Worm (Caenorhabditis elegans) whole organism, L1 larva: ENCODE data around the gene ZK856.4.

Source experiments
- aha-1 ChIP-seq: fragments of 150-350 bp; optimal IDR thresholded peaks from 2 replicates; lab custom pipeline; 2014; ENCODE audit warnings: missing biosample characterization, missing genetic modification characterization
- aly-2 ChIP-seq: fragments of 150-350 bp; optimal IDR thresholded peaks from 2 replicates; lab custom pipeline; 2014; ENCODE audit warnings: missing biosample characterization, missing genetic modification characterization
- ceh-63 ChIP-seq: fragments of 200-800 bp; sonication (Bioruptor generic); optimal IDR thresholded peaks from 2 replicates; lab custom pipeline; 2018; ENCODE audit warnings: mild to moderate bottlenecking, missing genetic modification characterization, missing compliant biosample characterization
- ceh-8 ChIP-seq: fragments of 200-800 bp; sonication (Bioruptor generic); optimal IDR thresholded peaks from 2 replicates; lab custom pipeline; 2018; ENCODE audit warnings: mild to moderate bottlenecking, missing genetic modification characterization, moderate library complexity, missing compliant biosample characterization
- dpl-1 ChIP-seq, 3 experiments: fragments of 150-350 bp in 2 of 3; sonication (generic microtip) in 1 of 3; optimal IDR thresholded peaks; 2 replicates each; lab custom pipeline; 2014 to 2017; ENCODE audit warnings: missing biosample characterization in 3 of 3, missing genetic modification characterization in 3 of 3, missing genetic modification reagents in 3 of 3
- egl-27 ChIP-seq, 2 experiments: fragments of 150-350 bp in 1 of 2; sonication (generic microtip); optimal IDR thresholded peaks; 3 replicates each; lab custom pipeline; 2017 to 2018; ENCODE audit warnings: missing biosample characterization in 2 of 2, missing genetic modification characterization in 2 of 2, missing genetic modification reagents in 2 of 2
- elt-3 ChIP-seq, 6 experiments: fragments of 150-350 bp in 1 of 6; sonication (generic microtip); optimal IDR thresholded peaks; 2 replicates each; lab custom pipeline; 2017 to 2018; ENCODE audit warnings: missing biosample characterization in 6 of 6, missing genetic modification characterization in 6 of 6, inconsistent platforms in 1 of 6
- fkh-10 ChIP-seq: sonication (generic microtip); optimal IDR thresholded peaks from 2 replicates; lab custom pipeline; 2017; ENCODE audit warnings: missing biosample characterization, missing genetic modification reagents, missing genetic modification characterization
- fkh-8 ChIP-seq: sonication (generic microtip); optimal IDR thresholded peaks from 2 replicates; lab custom pipeline; 2016; ENCODE audit warnings: mild to moderate bottlenecking, missing genetic modification characterization, missing compliant biosample characterization
- hlh-4 ChIP-seq: sonication (generic microtip); optimal IDR thresholded peaks from 2 replicates; lab custom pipeline; 2016; ENCODE audit warnings: mild to moderate bottlenecking, missing genetic modification characterization, missing compliant biosample characterization
- hpl-2 ChIP-seq: fragments of 150-350 bp; optimal IDR thresholded peaks from 2 replicates; lab custom pipeline; 2014; ENCODE audit warnings: missing biosample characterization, missing genetic modification reagents, missing genetic modification characterization
- jun-1 ChIP-seq: fragments of 150-350 bp; optimal IDR thresholded peaks from 2 replicates; lab custom pipeline; 2014; ENCODE audit warnings: missing biosample characterization, missing genetic modification reagents, missing genetic modification characterization
- lin-13 ChIP-seq: fragments of 150-350 bp; optimal IDR thresholded peaks from 2 replicates; lab custom pipeline; 2014; ENCODE audit warnings: missing biosample characterization, missing genetic modification reagents, missing genetic modification characterization
- lin-14 ChIP-seq: fragments of 200-800 bp; sonication (Bioruptor generic); optimal IDR thresholded peaks from 2 replicates; lab custom pipeline; 2018; ENCODE audit warnings: mild to moderate bottlenecking, missing genetic modification characterization, moderate library complexity, missing compliant biosample characterization
- lin-35 ChIP-seq, 2 experiments: fragments of 150-350 bp; optimal IDR thresholded peaks; 2 replicates each; lab custom pipeline; 2014; ENCODE audit warnings: missing biosample characterization in 2 of 2, missing genetic modification characterization in 2 of 2, missing genetic modification reagents in 2 of 2
- lsy-2 ChIP-seq, 2 experiments: fragments of 150-350 bp; optimal IDR thresholded peaks; 2 replicates each; lab custom pipeline; 2014; ENCODE audit warnings: missing biosample characterization in 2 of 2, missing genetic modification characterization in 2 of 2
- mab-9 ChIP-seq: fragments of 200-800 bp; sonication (Bioruptor generic); IDR thresholded peaks from 2 replicates; pipeline ENCODE4 v1.3.6; 2022; ENCODE audit warnings: missing genetic modification reagents, missing genetic modification characterization, missing compliant biosample characterization
- mep-1 ChIP-seq: fragments of 150-350 bp; optimal IDR thresholded peaks from 2 replicates; lab custom pipeline; 2014; ENCODE audit warnings: missing biosample characterization, missing genetic modification characterization
- nhr-11 ChIP-seq: fragments of 150-350 bp; optimal IDR thresholded peaks from 2 replicates; lab custom pipeline; 2014; ENCODE audit warnings: missing biosample characterization, missing genetic modification characterization
- nhr-19 ChIP-seq: fragments of 200-800 bp; sonication (Bioruptor generic); conservative IDR thresholded peaks from 2 replicates; pipeline ENCODE4 v1.3.6; 2022; ENCODE audit warnings: missing genetic modification characterization, missing compliant biosample characterization
- nhr-20 ChIP-seq: sonication (generic microtip); optimal IDR thresholded peaks from 2 replicates; lab custom pipeline; 2016; ENCODE audit warnings: mild to moderate bottlenecking, missing genetic modification characterization, missing compliant biosample characterization
- nhr-237 ChIP-seq: fragments of 150-350 bp; optimal IDR thresholded peaks from 2 replicates; lab custom pipeline; 2014; ENCODE audit warnings: missing biosample characterization, missing genetic modification characterization
- nhr-71 ChIP-seq: sonication (generic microtip); optimal IDR thresholded peaks from 2 replicates; lab custom pipeline; 2016; ENCODE audit warnings: mild to moderate bottlenecking, missing genetic modification characterization, moderate library complexity, missing compliant biosample characterization
- nhr-77 ChIP-seq: fragments of 150-350 bp; optimal IDR thresholded peaks from 2 replicates; lab custom pipeline; 2014; ENCODE audit warnings: missing biosample characterization, missing genetic modification characterization
- pag-3 ChIP-seq: sonication (generic microtip); optimal IDR thresholded peaks from 2 replicates; lab custom pipeline; 2017; ENCODE audit warnings: missing genetic modification characterization, mild to moderate bottlenecking, missing compliant biosample characterization, antibody characterized with exemption, borderline replicate concordance; ENCODE audit not compliant: insufficient read depth
- pax-3 ChIP-seq: fragments of 200-800 bp; sonication (Bioruptor generic); optimal IDR thresholded peaks from 2 replicates; lab custom pipeline; 2018; ENCODE audit warnings: mild to moderate bottlenecking, missing genetic modification characterization, moderate library complexity, missing compliant biosample characterization
- skn-1 ChIP-seq: fragments of 150-350 bp; optimal IDR thresholded peaks from 2 replicates; lab custom pipeline; 2014; ENCODE audit warnings: missing biosample characterization, missing genetic modification characterization
- snpc-4 ChIP-seq: fragments of 150-350 bp; optimal IDR thresholded peaks from 2 replicates; lab custom pipeline; 2014; ENCODE audit warnings: missing biosample characterization, missing genetic modification characterization
- sup-37 ChIP-seq: fragments of 200-800 bp; sonication (Bioruptor generic); optimal IDR thresholded peaks from 2 replicates; lab custom pipeline; 2018; ENCODE audit warnings: mild to moderate bottlenecking, missing genetic modification characterization, missing compliant biosample characterization
- swsn-7 ChIP-seq: sonication (generic microtip); optimal IDR thresholded peaks from 2 replicates; lab custom pipeline; 2016; ENCODE audit warnings: missing genetic modification characterization, missing compliant biosample characterization
- unc-86 ChIP-seq: sonication (generic microtip); optimal IDR thresholded peaks from 2 replicates; lab custom pipeline; 2016; ENCODE audit warnings: missing genetic modification characterization, missing compliant biosample characterization
- unc-98 ChIP-seq: fragments of 200-800 bp; sonication (Bioruptor generic); IDR thresholded peaks from 2 replicates; pipeline ENCODE4 v1.3.6; 2022; ENCODE audit warnings: missing genetic modification characterization, missing compliant biosample characterization
- xbp-1 ChIP-seq: sonication (generic microtip); optimal IDR thresholded peaks from 2 replicates; lab custom pipeline; 2016; ENCODE audit warnings: missing genetic modification characterization, missing compliant biosample characterization

Gene ZK856.4

ce11 chrV:10210244-10210643, 27.2 kb downstream of the ZK856.4 start, which contains the start of gene tftc-3:
Gene tftc-3, minus strand, starts transcription at chrV:10210344.
- TF ChIP-seq pag-3 (tag; lab: Kevin White, UChicago) (no peak), nhr-71 (tag; lab: Kevin White, UChicago) (no peak), mab-9 (GFP tag; lab: Robert Waterston, UW) (no peak), sup-37 (GFP tag; lab: Kevin White, UChicago) (no peak), lin-13 (GFP tag; lab: Kevin White, UChicago) (no peak), aha-1 (no peak), egl-27 (tag; optimal IDR thresholded peaks at IDR 0.05; lab: Kevin White, UChicago) (no peak), nhr-20 (tag; lab: Kevin White, UChicago) (no peak), swsn-7 (tag; lab: Kevin White, UChicago) (no peak), skn-1 (no peak), snpc-4 (tag; lab: Kevin White, UChicago) (no peak)
- TF ChIP-seq, all 84 proteins: peak for 0

ce11 chrV:10212027-10212426, 28.9 kb downstream of the ZK856.4 start, which contains the start of gene zhit-3:
Gene zhit-3, minus strand, starts transcription at chrV:10212127.
- TF ChIP-seq unc-98 (GFP tag; lab: Robert Waterston, UW) = no peak
- TF ChIP-seq hpl-2 (GFP tag; lab: Kevin White, UChicago) = no peak
- TF ChIP-seq pag-3 (tag; lab: Kevin White, UChicago) = no peak
- TF ChIP-seq lin-35 (GFP tag; optimal IDR thresholded peaks at IDR 0.05; lab: Kevin White, UChicago) = no peak
- TF ChIP-seq mep-1 = no peak
- no peak for TF ChIP-seq dpl-1 (GFP tag; optimal IDR thresholded peaks at IDR 0.05; lab: Kevin White, UChicago)

ce11 chrV:10212627-10213026, 29.5 kb downstream of the ZK856.4 start, which contains the start of gene hpo-40:
Gene hpo-40, plus strand, starts transcription at chrV:10212927.
- TF ChIP-seq lin-13 (GFP tag; lab: Kevin White, UChicago) (no peak), nhr-237 (tag; lab: Kevin White, UChicago) (no peak), xbp-1 (tag; lab: Kevin White, UChicago) (no peak)

ce11 chrV:10216724-10217123, 33.6 kb downstream of the ZK856.4 start, which contains the start of gene ZK856.14:
Gene ZK856.14, plus strand, starts transcription at chrV:10217024.
- no peak for TF ChIP-seq mep-1
- no peak for TF ChIP-seq nhr-77 (tag; lab: Kevin White, UChicago)
- TF ChIP-seq fkh-8 (tag; lab: Kevin White, UChicago) = no peak
- TF ChIP-seq fkh-10 (GFP tag; lab: Kevin White, UChicago) = no peak
- no peak for TF ChIP-seq aha-1
- TF ChIP-seq snpc-4 (tag; lab: Kevin White, UChicago) = no peak
- no peak for TF ChIP-seq nhr-19 (GFP tag; lab: Robert Waterston, UW)
- no peak for TF ChIP-seq elt-3 (tag; optimal IDR thresholded peaks at IDR 0.05; lab: Kevin White, UChicago)
- no peak for TF ChIP-seq nhr-11
- no peak for TF ChIP-seq unc-86 (tag; lab: Kevin White, UChicago)

- TF ChIP-seq nhr-77 (tag; lab: Kevin White, UChicago) = no peak
- TF ChIP-seq nhr-19 (GFP tag; lab: Robert Waterston, UW) = no peak
- no peak for TF ChIP-seq swsn-7 (tag; lab: Kevin White, UChicago)
- TF ChIP-seq hlh-4 = no peak
- no peak for TF ChIP-seq lin-14 (GFP tag; lab: Kevin White, UChicago)
- TF ChIP-seq ceh-63 = no peak
- TF ChIP-seq mep-1 = no peak
- TF ChIP-seq skn-1 = no peak
- TF ChIP-seq sup-37 (GFP tag; lab: Kevin White, UChicago) = no peak
- TF ChIP-seq jun-1 (tag; lab: Kevin White, UChicago) = no peak
- no peak for TF ChIP-seq pax-3
- TF ChIP-seq lin-35 (GFP tag; optimal IDR thresholded peaks at IDR 0.05; lab: Kevin White, UChicago) = no peak
- no peak for TF ChIP-seq lsy-2 (tag; optimal IDR thresholded peaks at IDR 0.05; lab: Kevin White, UChicago)
- no peak for TF ChIP-seq aly-2
- no peak for TF ChIP-seq ceh-8 (GFP tag; lab: Kevin White, UChicago)
Observed at ce11 chrV:10220605-10221004, 37.5 kb downstream of the ZK856.4 start, which contains the start of gene C12D8.13. Gene C12D8.13, minus strand, starts transcription at chrV:10220705.
